Fruit fly (Drosophila melanogaster) whole organism, prepupa: Measurements from ENCODE around the gene mag.

ENCODE experiments used
- Blimp-1 ChIP-seq: fragments of 200-800 bp; sonication (Bioruptor generic); optimal IDR thresholded peaks from 3 replicates; lab custom pipeline; 2017; ENCODE audit warnings: missing biosample characterization, missing genetic modification characterization, mild to moderate bottlenecking, moderate library complexity, missing genetic modification reagents
- CG11294 ChIP-seq: fragments of 200-800 bp; sonication (Bioruptor generic); IDR thresholded peaks from 2 replicates; pipeline ENCODE4 v1.3.6; 2022; ENCODE audit warnings: missing biosample characterization, missing genetic modification characterization
- CG11762 ChIP-seq: fragments of 200-800 bp; sonication (Bioruptor generic); optimal IDR thresholded peaks from 3 replicates; lab custom pipeline; 2016; ENCODE audit warnings: missing biosample characterization, missing genetic modification characterization; ENCODE audit not compliant: insufficient read depth
- CG15336 ChIP-seq: fragments of 200-800 bp; sonication (Bioruptor generic); IDR thresholded peaks from 2 replicates; pipeline ENCODE4 v1.3.6; 2022; ENCODE audit warnings: missing biosample characterization, missing genetic modification characterization
- CG1621 ChIP-seq: fragments of 200-800 bp; sonication (Bioruptor generic); optimal IDR thresholded peaks from 3 replicates; lab custom pipeline; 2018; ENCODE audit warnings: missing biosample characterization, mild to moderate bottlenecking, missing genetic modification characterization
- CG16779 ChIP-seq: fragments of 200-800 bp; sonication (Bioruptor generic); optimal IDR thresholded peaks from 3 replicates; lab custom pipeline; 2017; ENCODE audit warnings: missing biosample characterization, mild to moderate bottlenecking, missing genetic modification characterization
- CG3032 ChIP-seq: fragments of 200-800 bp; optimal IDR thresholded peaks from 2 replicates; lab custom pipeline; 2019; ENCODE audit warnings: missing biosample characterization, mild to moderate bottlenecking, missing genetic modification characterization, moderate library complexity
- CG31627 ChIP-seq: fragments of 200-800 bp; sonication (Bioruptor generic); optimal IDR thresholded peaks from 3 replicates; lab custom pipeline; 2016; ENCODE audit warnings: missing biosample characterization, missing genetic modification characterization
- CG3919 ChIP-seq: fragments of 200-800 bp; sonication (Bioruptor generic); optimal IDR thresholded peaks from 3 replicates; lab custom pipeline; 2016; ENCODE audit warnings: missing biosample characterization, missing genetic modification characterization
- CG4318 ChIP-seq: fragments of 200-800 bp; sonication (Bioruptor generic); optimal IDR thresholded peaks from 3 replicates; lab custom pipeline; 2017; ENCODE audit warnings: missing biosample characterization, mild to moderate bottlenecking, missing genetic modification characterization
- CG6276 ChIP-seq: fragments of 200-800 bp; sonication (Bioruptor generic); optimal IDR thresholded peaks from 2 replicates; lab custom pipeline; 2017; ENCODE audit warnings: missing biosample characterization, mild to moderate bottlenecking, missing genetic modification characterization
- CG6854 ChIP-seq: fragments of 200-800 bp; sonication (Bioruptor generic); optimal IDR thresholded peaks from 2 replicates; lab custom pipeline; 2017; ENCODE audit warnings: missing biosample characterization, mild to moderate bottlenecking, missing genetic modification characterization
- CG7368 ChIP-seq: fragments of 200-800 bp; sonication (Bioruptor generic); optimal IDR thresholded peaks from 3 replicates; lab custom pipeline; 2016; ENCODE audit warnings: missing biosample characterization, missing genetic modification characterization
- CG8319 ChIP-seq: fragments of 200-800 bp; sonication (Bioruptor generic); optimal IDR thresholded peaks from 3 replicates; lab custom pipeline; 2016; ENCODE audit warnings: missing biosample characterization, missing genetic modification characterization
- CG8632 ChIP-seq: fragments of 200-800 bp; sonication (Bioruptor generic); optimal IDR thresholded peaks from 3 replicates; lab custom pipeline; 2016; ENCODE audit warnings: missing biosample characterization, missing genetic modification characterization
- CG9139 ChIP-seq: fragments of 200-800 bp; sonication (Bioruptor generic); optimal IDR thresholded peaks from 3 replicates; lab custom pipeline; 2017; ENCODE audit warnings: missing biosample characterization, mild to moderate bottlenecking, missing genetic modification characterization
- Eip78C ChIP-seq: fragments of 200-800 bp; sonication (Bioruptor generic); peaks from one replicate; lab custom pipeline; 2016; ENCODE audit warnings: missing biosample characterization, missing genetic modification characterization
- Eip93F ChIP-seq: fragments of 200-800 bp; sonication (Bioruptor generic); optimal IDR thresholded peaks from 2 replicates; lab custom pipeline; 2016; ENCODE audit warnings: missing biosample characterization, mild to moderate bottlenecking, missing genetic modification characterization
- Ets96B ChIP-seq: fragments of 200-800 bp; optimal IDR thresholded peaks from 2 replicates; lab custom pipeline; 2019; ENCODE audit warnings: missing biosample characterization, mild to moderate bottlenecking, missing genetic modification characterization, moderate library complexity
- Gug ChIP-seq: fragments of 200-800 bp; sonication (Bioruptor generic); IDR thresholded peaks from 2 replicates; pipeline ENCODE4 v1.3.6; 2022; ENCODE audit warnings: missing biosample characterization, missing genetic modification characterization
- Hr39 ChIP-seq: fragments of 200-800 bp; sonication (Bioruptor generic); optimal IDR thresholded peaks from 2 replicates; lab custom pipeline; 2016; ENCODE audit warnings: missing biosample characterization, missing genetic modification characterization
- Hr4 ChIP-seq: fragments of 200-800 bp; sonication (Bioruptor generic); optimal IDR thresholded peaks from 3 replicates; lab custom pipeline; 2016; ENCODE audit warnings: missing biosample characterization, missing genetic modification characterization
- Met ChIP-seq: fragments of 200-800 bp; sonication (Bioruptor generic); optimal IDR thresholded peaks from 3 replicates; lab custom pipeline; 2016; ENCODE audit warnings: missing biosample characterization, missing genetic modification characterization
- OdsH ChIP-seq: fragments of 200-800 bp; sonication (Bioruptor generic); optimal IDR thresholded peaks from 3 replicates; lab custom pipeline; 2016; ENCODE audit warnings: missing biosample characterization, missing genetic modification characterization
- Sox102F ChIP-seq: fragments of 200-800 bp; sonication (Bioruptor generic); optimal IDR thresholded peaks from 2 replicates; lab custom pipeline; 2016; ENCODE audit warnings: missing biosample characterization, mild to moderate bottlenecking, missing genetic modification characterization
- acj6 ChIP-seq: fragments of 200-800 bp; sonication (Bioruptor generic); optimal IDR thresholded peaks from 3 replicates; lab custom pipeline; 2016; ENCODE audit warnings: missing biosample characterization, missing genetic modification characterization
- cyc ChIP-seq: fragments of 200-800 bp; sonication (Bioruptor generic); optimal IDR thresholded peaks from 3 replicates; lab custom pipeline; 2016; ENCODE audit warnings: missing biosample characterization, missing genetic modification characterization
- dac ChIP-seq: fragments of 200-800 bp; sonication (Bioruptor generic); optimal IDR thresholded peaks from 2 replicates; lab custom pipeline; 2017; ENCODE audit warnings: missing biosample characterization, mild to moderate bottlenecking, missing genetic modification characterization
- dsx ChIP-seq: fragments of 200-800 bp; optimal IDR thresholded peaks from 3 replicates; lab custom pipeline; 2019; ENCODE audit warnings: missing biosample characterization, mild to moderate bottlenecking, missing genetic modification characterization, moderate library complexity; ENCODE audit not compliant: poor library complexity, severe bottlenecking
- eg ChIP-seq: fragments of 200-800 bp; sonication (Bioruptor generic); IDR thresholded peaks from 3 replicates; pipeline ENCODE4 v1.3.6; 2022; ENCODE audit warnings: missing biosample characterization, missing genetic modification characterization
- esn ChIP-seq: fragments of 200-800 bp; sonication (Bioruptor generic); optimal IDR thresholded peaks from 2 replicates; lab custom pipeline; 2016; ENCODE audit warnings: missing biosample characterization, mild to moderate bottlenecking, missing genetic modification characterization, moderate library complexity
- fd59A ChIP-seq: fragments of 200-800 bp; sonication (Bioruptor generic); optimal IDR thresholded peaks from 2 replicates; lab custom pipeline; 2017; ENCODE audit warnings: missing biosample characterization, mild to moderate bottlenecking, missing genetic modification characterization, missing genetic modification reagents
- fd85E ChIP-seq: fragments of 200-800 bp; sonication (Bioruptor generic); optimal IDR thresholded peaks from 3 replicates; lab custom pipeline; 2016; ENCODE audit warnings: missing biosample characterization, missing genetic modification characterization
- fkh ChIP-seq: fragments of 200-800 bp; sonication (Bioruptor generic); optimal IDR thresholded peaks from 3 replicates; lab custom pipeline; 2017; ENCODE audit warnings: missing biosample characterization, mild to moderate bottlenecking, missing genetic modification characterization, moderate library complexity
- lz ChIP-seq: fragments of 200-800 bp; sonication (Bioruptor generic); optimal IDR thresholded peaks from 3 replicates; lab custom pipeline; 2016; ENCODE audit warnings: missing biosample characterization, missing genetic modification characterization
- net ChIP-seq: fragments of 200-800 bp; sonication (Bioruptor generic); optimal IDR thresholded peaks from 3 replicates; lab custom pipeline; 2016; ENCODE audit warnings: missing biosample characterization, missing genetic modification characterization
- pdm3 ChIP-seq: fragments of 200-800 bp; sonication (Bioruptor generic); optimal IDR thresholded peaks from 3 replicates; lab custom pipeline; 2016; ENCODE audit warnings: missing biosample characterization, missing genetic modification characterization
- salr ChIP-seq, 2 experiments: fragments of 200-800 bp; sonication (Bioruptor generic); optimal IDR thresholded peaks; 3 replicates each; lab custom pipeline; 2016 to 2018; ENCODE audit warnings: missing biosample characterization in 2 of 2, missing genetic modification characterization in 2 of 2, mild to moderate bottlenecking in 1 of 2
- vri ChIP-seq: fragments of 200-800 bp; sonication (Bioruptor generic); optimal IDR thresholded peaks from 3 replicates; lab custom pipeline; 2016; ENCODE audit warnings: missing biosample characterization, mild to moderate bottlenecking, missing genetic modification characterization

Gene mag

dm6 chr3L:20474789-20475208 is 14.3 kb downstream of the mag start (continued):
- TF ChIP-seq fd85E (GFP tag; lab: Kevin White, UChicago) (peak; percentile 14), Eip78C (GFP tag; lab: Kevin White, UChicago) (peak; percentile 96), CG11762 (GFP tag; lab: Kevin White, UChicago) (peak; percentile 79), acj6 (GFP tag; lab: Kevin White, UChicago) (peak; percentile 83), CG3919 (GFP tag; lab: Kevin White, UChicago) (peak; percentile 93), CG15336 (GFP tag; lab: Robert Waterston, UW) (no peak), CG6276 (GFP tag; lab: Kevin White, UChicago) (peak; percentile 83), salr (GFP tag; optimal IDR thresholded peaks at IDR 0.05; lab: Kevin White, UChicago) (peak; percentile 54 to 85), Blimp-1 (GFP tag; lab: Kevin White, UChicago) (peak; percentile 63), fkh (peak; percentile 98), fd59A (GFP tag; lab: Kevin White, UChicago) (peak; percentile 56), CG11294 (GFP tag; lab: Robert Waterston, UW) (no peak), CG3032 (peak; percentile 80), CG31627 (GFP tag; lab: Kevin White, UChicago) (peak; percentile 88), CG1621 (peak; percentile 67), Eip93F (peak; percentile 82), Met (peak; percentile 84), pdm3 (GFP tag; lab: Kevin White, UChicago) (peak; percentile 88), Ets96B (tag; lab: Kevin White, UChicago) (peak; percentile 81), cyc (GFP tag; lab: Kevin White, UChicago) (peak; percentile 91), Hr4 (GFP tag; lab: Kevin White, UChicago) (peak; percentile 89), CG6854 (GFP tag; lab: Kevin White, UChicago) (peak; percentile 67), CG9139 (GFP tag; lab: Kevin White, UChicago) (peak; percentile 28), CG4318 (GFP tag; lab: Kevin White, UChicago) (peak; percentile 85), net (peak; percentile 92), vri (GFP tag; lab: Kevin White, UChicago) (peak; percentile 74), OdsH (GFP tag; lab: Kevin White, UChicago) (peak; percentile 86), lz (GFP tag; lab: Kevin White, UChicago) (peak; percentile 85), CG16779 (peak; percentile 74), eg (no peak), CG8632 (peak; percentile 79)

DNA sequence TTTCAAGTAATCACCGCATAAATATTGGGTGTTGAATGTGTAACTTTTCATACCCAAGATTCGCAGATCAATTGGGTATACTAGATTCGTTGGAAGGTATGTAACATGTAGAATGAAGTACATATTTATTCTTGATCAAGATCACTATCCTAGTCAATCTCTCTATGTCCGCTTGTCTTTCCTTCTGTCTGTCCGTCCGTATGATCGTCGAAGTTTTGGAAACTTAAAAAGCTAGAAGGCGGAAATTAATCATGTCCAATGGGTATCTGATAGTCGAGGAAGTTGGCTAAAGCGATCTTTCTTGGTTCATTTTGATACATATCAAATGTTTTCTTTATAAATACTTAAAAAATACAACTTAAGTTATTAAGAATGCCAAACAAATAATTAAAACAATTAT is 27.2 kb downstream of the mag start:
- TF ChIP-seq Met (no peak), lz (GFP tag; lab: Kevin White, UChicago) (peak; percentile 0), Sox102F (GFP tag; lab: Kevin White, UChicago) (no peak), esn (peak; percentile 2), CG11762 (GFP tag; lab: Kevin White, UChicago) (no peak), net (no peak), Hr39 (no peak), CG8319 (no peak), Hr4 (GFP tag; lab: Kevin White, UChicago) (no peak), CG7368 (GFP tag; lab: Kevin White, UChicago) (no peak), fd59A (GFP tag; lab: Kevin White, UChicago) (no peak), dac (GFP tag; lab: Kevin White, UChicago) (no peak), Gug (GFP tag; lab: Robert Waterston, UW) (no peak), Eip93F (no peak)

DNA sequence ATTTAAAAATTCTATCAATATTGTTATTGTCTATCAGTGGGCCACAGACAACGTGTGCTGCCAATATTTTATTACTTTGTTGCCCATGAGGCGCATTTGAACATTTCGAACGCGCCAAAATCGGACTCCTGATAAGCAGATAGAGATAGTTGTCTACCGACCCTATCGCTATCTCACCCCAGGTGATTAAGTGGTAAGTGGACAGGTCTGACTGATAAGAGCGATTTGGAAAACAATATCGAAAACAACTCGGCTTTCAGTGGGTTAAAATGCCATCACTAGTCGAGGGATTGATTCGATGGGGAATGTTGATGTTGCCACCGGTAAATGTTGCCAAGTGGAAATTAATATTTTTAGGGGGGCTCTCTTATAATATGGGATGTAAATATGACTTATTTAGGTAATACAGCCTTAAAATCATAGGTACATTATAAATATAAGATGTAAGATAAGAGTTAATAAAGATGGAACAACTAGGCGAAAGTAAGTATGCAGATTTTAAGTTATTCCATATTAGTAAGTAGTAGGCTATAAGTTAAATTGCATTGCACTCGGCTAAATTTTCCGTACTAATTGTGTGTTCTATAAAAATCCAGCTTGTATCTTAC is 31.1 kb downstream of the mag start, which contains the start of gene ND-39:
Gene ND-39 (plus strand): TSS at position 558 of the 608 bp plus-strand sequence.
- TF ChIP-seq dsx (GFP tag; lab: Kevin White, UChicago) (no peak), esn (no peak), Eip78C (GFP tag; lab: Kevin White, UChicago) (peak; percentile 1), salr (GFP tag; optimal IDR thresholded peaks at IDR 0.05; lab: Kevin White, UChicago) (no peak), vri (GFP tag; lab: Kevin White, UChicago) (peak; percentile 10)
